Worm (Caenorhabditis elegans): ENCODE measurements around the gene F36H12.9.

Gene F36H12.9

DNA sequence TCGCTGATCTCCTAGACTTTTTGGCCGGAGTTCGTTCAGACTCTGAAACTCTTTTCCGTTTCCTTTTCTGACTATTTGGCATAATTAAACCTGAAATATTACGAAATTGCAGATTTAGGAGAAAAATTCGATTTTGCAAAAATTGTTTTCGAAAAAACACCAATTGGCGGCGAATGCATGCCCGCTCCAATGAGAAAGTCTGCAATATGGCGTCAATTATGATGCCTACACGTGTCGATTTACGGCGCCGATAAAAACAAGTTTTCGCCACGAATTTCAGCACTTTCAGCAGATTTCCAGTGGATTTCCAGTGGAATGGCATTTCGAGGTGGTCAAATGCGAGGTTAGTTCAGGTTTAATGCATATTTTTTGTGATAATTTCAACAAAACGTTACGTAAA, 47.4 kb upstream of the F36H12.9 start, which contains the start of the genes Y59E9AL.36 and nbet-1 (continued):
- peak in 1 of 2 experiments; percentile 57 for TF ChIP-seq unc-62 (GFP tag; optimal IDR thresholded peaks at IDR 0.05 in 1 of 2)
- no peak for TF ChIP-seq unc-62 (tag; optimal IDR thresholded peaks at IDR 0.05)
- peak; percentile 27 for TF ChIP-seq nhr-25 (tag; optimal IDR thresholded peaks at IDR 0.05; ENCODE audit: borderline replicate concordance, insufficient read depth)
- TF ChIP-seq egl-43 (GFP tag; IDR thresholded peaks at IDR 0.05): no peak
- TF ChIP-seq nhr-10 (tag; optimal IDR thresholded peaks at IDR 0.05): no peak
- no peak for TF ChIP-seq F44E2.7 (GFP tag; IDR thresholded peaks at IDR 0.05)
- TF ChIP-seq jun-1 (tag; optimal IDR thresholded peaks at IDR 0.05): no peak
- TF ChIP-seq aha-1 (tag): no peak
- no peak for TF ChIP-seq ctbp-1 (GFP tag; IDR thresholded peaks at IDR 0.05)
- TF ChIP-seq dve-1 (tag; optimal IDR thresholded peaks at IDR 0.05; ENCODE audit: insufficient read depth): no peak
- no peak for TF ChIP-seq ZK337.2 (GFP tag; IDR thresholded peaks at IDR 0.05)
- TF ChIP-seq zfp-2 (tag; optimal IDR thresholded peaks at IDR 0.05): no peak
- no peak for TF ChIP-seq dmd-9 (GFP tag; IDR thresholded peaks at IDR 0.05)
- no peak for TF ChIP-seq sdz-12 (GFP tag; optimal IDR thresholded peaks at IDR 0.05)
- no peak for TF ChIP-seq gei-8 (GFP tag; optimal IDR thresholded peaks at IDR 0.05)
- peak; percentile 15 for TF ChIP-seq ces-1 (GFP tag; optimal IDR thresholded peaks at IDR 0.05)
- TF ChIP-seq lim-7 (GFP tag; IDR thresholded peaks at IDR 0.05): no peak
- TF ChIP-seq lin-29 (GFP tag; IDR thresholded peaks at IDR 0.05): no peak
- TF ChIP-seq tag-97 (GFP tag; IDR thresholded peaks at IDR 0.05): no peak
- no peak for TF ChIP-seq ztf-11 (tag; optimal IDR thresholded peaks at IDR 0.05)
- peak; percentile 5 for TF ChIP-seq pqm-1 (tag; optimal IDR thresholded peaks at IDR 0.05)
- TF ChIP-seq skn-1 (tag; optimal IDR thresholded peaks at IDR 0.05): no peak
- TF ChIP-seq aly-2 (tag; optimal IDR thresholded peaks at IDR 0.05): no peak
- TF ChIP-seq nhr-42 (GFP tag; IDR thresholded peaks at IDR 0.05): no peak
- TF ChIP-seq lir-3 (tag; optimal IDR thresholded peaks at IDR 0.05): no peak
- no peak for TF ChIP-seq cey-2 (tag; optimal IDR thresholded peaks at IDR 0.05; ENCODE audit: borderline replicate concordance, insufficient read depth)
- peak; percentile 94 for TF ChIP-seq nhr-11 (tag; optimal IDR thresholded peaks at IDR 0.05)
- TF ChIP-seq lin-13 (GFP tag; optimal IDR thresholded peaks at IDR 0.05): peak; percentile 84
- peak; percentile 5 for TF ChIP-seq nhr-102 (tag; optimal IDR thresholded peaks at IDR 0.05)
- no peak for TF ChIP-seq hlh-11 (tag; optimal IDR thresholded peaks at IDR 0.05)
- TF ChIP-seq mes-2 (tag; optimal IDR thresholded peaks at IDR 0.05; ENCODE audit: poor library complexity, severe bottlenecking): peak; percentile 86
- no peak for TF ChIP-seq fkh-10 (GFP tag; optimal IDR thresholded peaks at IDR 0.05)
- TF ChIP-seq unc-130 (GFP tag; optimal IDR thresholded peaks at IDR 0.05): no peak
- no peak for TF ChIP-seq tra-1 (GFP tag; IDR thresholded peaks at IDR 0.05)
- peak; percentile 16 for TF ChIP-seq ama-1 (optimal IDR thresholded peaks at IDR 0.05)
- no peak for TF ChIP-seq Y5F2A.4 (GFP tag; optimal IDR thresholded peaks at IDR 0.05)
- peak; percentile 69 for TF ChIP-seq rbr-2 (tag; optimal IDR thresholded peaks at IDR 0.05)
- TF ChIP-seq madf-5 (GFP tag; IDR thresholded peaks at IDR 0.05): no peak
- TF ChIP-seq egl-27 (tag; optimal IDR thresholded peaks at IDR 0.05): no peak
- no peak for TF ChIP-seq F26F4.8 (GFP tag; conservative IDR thresholded peaks at IDR 0.05)
- TF ChIP-seq duxl-1 (tag; optimal IDR thresholded peaks at IDR 0.05; ENCODE audit: poor library complexity): peak; percentile 46
- no peak for TF ChIP-seq zag-1 (tag; optimal IDR thresholded peaks at IDR 0.05)
- no peak for TF ChIP-seq mxl-2 (GFP tag; conservative IDR thresholded peaks at IDR 0.05)
- no peak for TF ChIP-seq Y48G9A.11 (GFP tag; IDR thresholded peaks at IDR 0.05)
- peak; percentile 84 for TF ChIP-seq lin-15B (tag; optimal IDR thresholded peaks at IDR 0.05)
- TF ChIP-seq lsy-2 (tag; optimal IDR thresholded peaks at IDR 0.05): peak; percentile 25 to 81
- peak; percentile 66; the same call in 1 of the 2 replicates for TF ChIP-seq hmg-1.1 (GFP tag; IDR thresholded peaks at IDR 0.05)
- no peak for TF ChIP-seq unc-39 (tag; optimal IDR thresholded peaks at IDR 0.05)
- peak in 1 of 2 experiments; percentile 49 for TF ChIP-seq mdl-1 (tag; optimal IDR thresholded peaks at IDR 0.05)
- TF ChIP-seq dmd-6 (GFP tag; IDR thresholded peaks at IDR 0.05): no peak
- TF ChIP-seq ceh-82 (tag; optimal IDR thresholded peaks at IDR 0.05): no peak
- no peak for TF ChIP-seq madf-9 (GFP tag; conservative IDR thresholded peaks at IDR 0.05)

All from whole organism, L4 larva.